Worm (Caenorhabditis elegans) whole organism, young adult: ENCODE measurements around the gene chd-3.

Source experiments
- B0019.2 ChIP-seq: fragments of 200-800 bp; sonication (Bioruptor generic); conservative IDR thresholded peaks from 2 replicates; pipeline ENCODE4 v1.3.6; 2022; ENCODE audit warnings: missing genetic modification reagents, missing genetic modification characterization, missing compliant biosample characterization
- B0261.1 ChIP-seq: sonication (generic microtip); optimal IDR thresholded peaks from 2 replicates; lab custom pipeline; 2016; ENCODE audit warnings: mild to moderate bottlenecking, missing genetic modification characterization, moderate library complexity, missing compliant biosample characterization
- C17E4.6 ChIP-seq: fragments of 200-800 bp; sonication (Bioruptor generic); IDR thresholded peaks from 2 replicates; pipeline ENCODE4 v1.3.6; 2022; ENCODE audit warnings: missing genetic modification reagents, missing genetic modification characterization, missing compliant biosample characterization
- F22D6.2 ChIP-seq: sonication (generic microtip); optimal IDR thresholded peaks from 2 replicates; lab custom pipeline; 2016; ENCODE audit warnings: mild to moderate bottlenecking, missing genetic modification characterization, missing compliant biosample characterization
- F49E8.2 ChIP-seq: sonication (generic microtip); optimal IDR thresholded peaks from 3 replicates; lab custom pipeline; 2017; ENCODE audit warnings: missing genetic modification characterization, mild to moderate bottlenecking, missing compliant biosample characterization, antibody characterized with exemption, moderate library complexity; ENCODE audit not compliant: insufficient read depth
- F52B5.7 ChIP-seq: sonication (generic microtip); optimal IDR thresholded peaks from 2 replicates; lab custom pipeline; 2016; ENCODE audit warnings: mild to moderate bottlenecking, missing genetic modification characterization, missing compliant biosample characterization
- F57C9.4 ChIP-seq: sonication (generic microtip); optimal IDR thresholded peaks from 2 replicates; lab custom pipeline; 2017; ENCODE audit warnings: mild to moderate bottlenecking, missing genetic modification characterization, missing compliant biosample characterization
- K11D2.4 ChIP-seq: fragments of 200-800 bp; sonication (Bioruptor generic); IDR thresholded peaks from 2 replicates; pipeline ENCODE4 v1.3.6; 2022; ENCODE audit warnings: missing genetic modification reagents, missing genetic modification characterization, missing compliant biosample characterization
- Y53F4B.3 ChIP-seq: fragments of 200-800 bp; sonication (Bioruptor generic); IDR thresholded peaks from 2 replicates; pipeline ENCODE4 v1.3.6; 2022; ENCODE audit warnings: missing genetic modification reagents, missing genetic modification characterization, missing compliant biosample characterization
- Y53G8AR.9 ChIP-seq: fragments of 200-800 bp; sonication (Bioruptor generic); conservative IDR thresholded peaks from 2 replicates; pipeline ENCODE4 v1.3.6; 2022; ENCODE audit warnings: missing genetic modification reagents, missing genetic modification characterization, missing compliant biosample characterization
- Y56A3A.18 ChIP-seq: fragments of 200-800 bp; sonication (Bioruptor generic); IDR thresholded peaks from 2 replicates; pipeline ENCODE4 v1.3.6; 2022; ENCODE audit warnings: missing genetic modification reagents, missing genetic modification characterization, missing compliant biosample characterization
- Y95B8A.8 ChIP-seq: fragments of 200-800 bp; sonication (Bioruptor generic); IDR thresholded peaks from 2 replicates; pipeline ENCODE4 v1.3.6; 2022; ENCODE audit warnings: missing genetic modification reagents, missing genetic modification characterization, missing compliant biosample characterization
- atf-7 ChIP-seq: sonication (generic microtip); optimal IDR thresholded peaks from 2 replicates; lab custom pipeline; 2017; ENCODE audit warnings: mild to moderate bottlenecking, missing genetic modification characterization, missing compliant biosample characterization
- athp-1 ChIP-seq: sonication (generic microtip); optimal IDR thresholded peaks from 2 replicates; lab custom pipeline; 2017; ENCODE audit warnings: mild to moderate bottlenecking, missing genetic modification characterization, missing compliant biosample characterization
- attf-3 ChIP-seq: fragments of 200-800 bp; sonication (Bioruptor generic); conservative IDR thresholded peaks from 2 replicates; pipeline ENCODE4 v1.3.6; 2022; ENCODE audit warnings: missing genetic modification reagents, missing genetic modification characterization, missing compliant biosample characterization
- bed-2 ChIP-seq: fragments of 200-800 bp; sonication (Bioruptor generic); IDR thresholded peaks from 2 replicates; pipeline ENCODE4 v1.3.6; 2022; ENCODE audit warnings: missing genetic modification reagents, missing genetic modification characterization, missing compliant biosample characterization
- ccch-3 ChIP-seq: fragments of 200-800 bp; sonication (Bioruptor generic); optimal IDR thresholded peaks from 2 replicates; lab custom pipeline; 2018; ENCODE audit warnings: mild to moderate bottlenecking, missing genetic modification characterization, missing compliant biosample characterization
- ceh-91 ChIP-seq: fragments of 200-800 bp; sonication (Bioruptor generic); IDR thresholded peaks from 2 replicates; pipeline ENCODE4 v1.3.6; 2022; ENCODE audit warnings: missing genetic modification reagents, missing genetic modification characterization, missing compliant biosample characterization
- chd-7 ChIP-seq: sonication (generic microtip); optimal IDR thresholded peaks from 2 replicates; lab custom pipeline; 2016; ENCODE audit warnings: mild to moderate bottlenecking, missing genetic modification characterization, moderate library complexity, missing compliant biosample characterization
- dpff-1 ChIP-seq: sonication (generic microtip); optimal IDR thresholded peaks from 2 replicates; lab custom pipeline; 2017; ENCODE audit warnings: mild to moderate bottlenecking, missing genetic modification characterization, missing compliant biosample characterization
- dpl-1 ChIP-seq: fragments of 150-350 bp; optimal IDR thresholded peaks from 2 replicates; lab custom pipeline; 2014; ENCODE audit warnings: missing biosample characterization, missing genetic modification reagents, missing genetic modification characterization
- egl-44 ChIP-seq: fragments of 200-800 bp; sonication (Bioruptor generic); IDR thresholded peaks from 2 replicates; pipeline ENCODE4 v1.3.6; 2022; ENCODE audit warnings: missing genetic modification reagents, missing genetic modification characterization, missing compliant biosample characterization
- egrh-3 ChIP-seq: fragments of 200-800 bp; sonication (Bioruptor generic); IDR thresholded peaks from 2 replicates; pipeline ENCODE4 v1.3.6; 2022; ENCODE audit warnings: missing genetic modification reagents, missing genetic modification characterization, missing compliant biosample characterization
- ekl-4 ChIP-seq: fragments of 200-800 bp; sonication (Bioruptor generic); IDR thresholded peaks from 2 replicates; pipeline ENCODE4 v1.3.6; 2022; ENCODE audit warnings: missing genetic modification reagents, missing genetic modification characterization, missing compliant biosample characterization
- hlh-26 ChIP-seq: fragments of 200-800 bp; sonication (Bioruptor generic); conservative IDR thresholded peaks from 2 replicates; pipeline ENCODE4 v1.3.6; 2022; ENCODE audit warnings: missing genetic modification reagents, missing genetic modification characterization, missing compliant biosample characterization
- mcd-1 ChIP-seq: fragments of 200-800 bp; sonication (Bioruptor generic); IDR thresholded peaks from 2 replicates; pipeline ENCODE4 v1.3.6; 2022; ENCODE audit warnings: missing genetic modification reagents, missing genetic modification characterization, missing compliant biosample characterization
- mel-28 ChIP-seq: sonication (generic microtip); optimal IDR thresholded peaks from 2 replicates; lab custom pipeline; 2016; ENCODE audit warnings: borderline replicate concordance, mild to moderate bottlenecking, missing genetic modification characterization, missing compliant biosample characterization
- mes-4 ChIP-seq: sonication (generic microtip); optimal IDR thresholded peaks from 2 replicates; lab custom pipeline; 2016; ENCODE audit warnings: missing genotype, missing genetic modification characterization, missing compliant biosample characterization
- mxl-1 ChIP-seq: sonication (generic microtip); optimal IDR thresholded peaks from 2 replicates; lab custom pipeline; 2016; ENCODE audit warnings: missing genetic modification characterization, missing compliant biosample characterization
- nfya-1 ChIP-seq: sonication (generic microtip); optimal IDR thresholded peaks from 2 replicates; lab custom pipeline; 2017; ENCODE audit warnings: antibody characterized with exemption, missing compliant biosample characterization, missing genetic modification characterization, borderline replicate concordance; ENCODE audit not compliant: insufficient read depth
- nhr-179 ChIP-seq: sonication (generic microtip); optimal IDR thresholded peaks from 2 replicates; lab custom pipeline; 2016; ENCODE audit warnings: mild to moderate bottlenecking, missing genetic modification characterization, missing compliant biosample characterization
- nhr-27 ChIP-seq: fragments of 200-800 bp; sonication (Bioruptor generic); optimal IDR thresholded peaks from 2 replicates; lab custom pipeline; 2018; ENCODE audit warnings: mild to moderate bottlenecking, missing genetic modification characterization, moderate library complexity, missing compliant biosample characterization
- nhr-80 ChIP-seq: sonication (generic microtip); optimal IDR thresholded peaks from 2 replicates; lab custom pipeline; 2016; ENCODE audit warnings: missing genetic modification characterization, missing compliant biosample characterization
- pbrm-1 ChIP-seq: fragments of 200-800 bp; sonication (Bioruptor generic); IDR thresholded peaks from 2 replicates; pipeline ENCODE4 v1.3.6; 2022; ENCODE audit warnings: missing genetic modification reagents, missing genetic modification characterization, missing compliant biosample characterization
- repo-1 ChIP-seq: sonication (generic microtip); optimal IDR thresholded peaks from 2 replicates; lab custom pipeline; 2017; ENCODE audit warnings: mild to moderate bottlenecking, missing genetic modification characterization, missing compliant biosample characterization
- rpc-1 ChIP-seq, 2 experiments: fragments of 150-350 bp in 1 of 2; sonication (generic microtip) in 1 of 2; optimal IDR thresholded peaks; 2 replicates each; lab custom pipeline; 2014 to 2018; ENCODE audit warnings: missing biosample characterization in 1 of 2, missing genetic modification characterization in 1 of 2, missing genetic modification reagents in 1 of 2, missing genotype in 1 of 2
- sdz-38 ChIP-seq: sonication (generic microtip); optimal IDR thresholded peaks from 2 replicates; lab custom pipeline; 2016; ENCODE audit warnings: missing genotype, missing genetic modification characterization, missing compliant biosample characterization
- snpc-4 ChIP-seq, 5 experiments: fragments of 150-350 bp in 1 of 5; sonication (generic microtip) in 4 of 5; optimal IDR thresholded peaks; 2 replicates each; lab custom pipeline; 2014 to 2018; ENCODE audit warnings: missing genetic modification characterization in 5 of 5, missing biosample characterization in 3 of 5, antibody characterized with exemption in 2 of 5, mild to moderate bottlenecking in 2 of 5, missing compliant biosample characterization in 2 of 5, missing genotype in 2 of 5, moderate library complexity in 2 of 5, missing genetic modification reagents in 1 of 5
- tbp1 ChIP-seq: fragments of 200-800 bp; sonication (Bioruptor generic); optimal IDR thresholded peaks from 2 replicates; lab custom pipeline; 2018; ENCODE audit warnings: mild to moderate bottlenecking, missing genetic modification characterization, missing compliant biosample characterization
- tlf-1 ChIP-seq: fragments of 200-800 bp; sonication (Bioruptor generic); optimal IDR thresholded peaks from 2 replicates; lab custom pipeline; 2018; ENCODE audit warnings: mild to moderate bottlenecking, missing genetic modification characterization, missing compliant biosample characterization
- unc-62 ChIP-seq: fragments of 150-350 bp; optimal IDR thresholded peaks from 2 replicates; lab custom pipeline; 2014; ENCODE audit warnings: missing biosample characterization, missing genetic modification reagents, missing genetic modification characterization
- ztf-18 ChIP-seq: sonication (generic microtip); optimal IDR thresholded peaks from 2 replicates; lab custom pipeline; 2016; ENCODE audit warnings: missing genotype, mild to moderate bottlenecking, missing genetic modification characterization, missing compliant biosample characterization
- ztf-3 ChIP-seq: fragments of 200-800 bp; sonication (Bioruptor generic); optimal IDR thresholded peaks from 2 replicates; lab custom pipeline; 2018; ENCODE audit warnings: mild to moderate bottlenecking, missing genetic modification characterization, missing compliant biosample characterization

Gene chd-3

ce11 chrX:12852575-12852974, at the start of gene chd-3:
Gene chd-3, minus strand, starts transcription at chrX:12852601.
- no peak for TF ChIP-seq repo-1 (tag; lab: Kevin White, UChicago)
- peak; percentile 41; the same call in 1 of the 2 replicates for TF ChIP-seq mcd-1
- no peak for TF ChIP-seq Y95B8A.8 (GFP tag; lab: Robert Waterston, UW)
- TF ChIP-seq, all 124 proteins: peak for 1

ce11 chrX:12899140-12899888, 46.9 kb upstream of the chd-3 start:
- TF ChIP-seq Y53G8AR.9 (GFP tag; lab: Robert Waterston, UW) (no peak), nfya-1 (tag; lab: Kevin White, UChicago) (no peak), snpc-4 (GFP tag; optimal IDR thresholded peaks at IDR 0.05; lab: Kevin White, UChicago) (no peak), snpc-4 (tag; optimal IDR thresholded peaks at IDR 0.05; lab: Kevin White, UChicago) (no peak), F52B5.7 (tag; lab: Kevin White, UChicago) (no peak), F49E8.2 (tag; lab: Kevin White, UChicago) (no peak), chd-7 (tag; lab: Kevin White, UChicago) (no peak), nhr-179 (tag; lab: Kevin White, UChicago) (no peak), mel-28 (tag; lab: Kevin White, UChicago) (no peak), nhr-27 (tag; lab: Kevin White, UChicago) (no peak), atf-7 (tag; lab: Kevin White, UChicago) (no peak), C17E4.6 (no peak), Y53F4B.3 (no peak), ztf-18 (tag; lab: Kevin White, UChicago) (no peak)

ce11 chrX:12889837-12890449, 37.5 kb upstream of the chd-3 start:
- TF ChIP-seq ccch-3 (GFP tag; lab: Kevin White, UChicago) (no peak), athp-1 (peak; percentile 33), egl-44 (peak; percentile 50; the same call in 1 of the 2 replicates), dpl-1 (no peak), mes-4 (no peak), Y53G8AR.9 (GFP tag; lab: Robert Waterston, UW) (peak; percentile 21; the same call in 1 of the 2 replicates), ekl-4 (GFP tag; lab: Robert Waterston, UW) (peak; percentile 13; the same call in 1 of the 2 replicates), unc-62 (GFP tag; lab: Kevin White, UChicago) (no peak), F52B5.7 (tag; lab: Kevin White, UChicago) (no peak), B0261.1 (tag; lab: Kevin White, UChicago) (peak; percentile 87), egrh-3 (GFP tag; lab: Robert Waterston, UW) (no peak), hlh-26 (no peak), tbp1 (GFP tag; lab: Kevin White, UChicago) (peak; percentile 96), B0019.2 (GFP tag; lab: Robert Waterston, UW) (no peak), F57C9.4 (tag; lab: Kevin White, UChicago) (no peak), rpc-1 (optimal IDR thresholded peaks at IDR 0.05; lab: Kevin White, UChicago) (peak; percentile 77), rpc-1 (tag; optimal IDR thresholded peaks at IDR 0.05; lab: Kevin White, UChicago) (peak; percentile 87), atf-7 (tag; lab: Kevin White, UChicago) (peak; percentile 9), mxl-1 (tag; lab: Kevin White, UChicago) (peak; percentile 80), K11D2.4 (GFP tag; lab: Robert Waterston, UW) (peak; percentile 49), pbrm-1 (peak; percentile 73), F22D6.2 (peak; percentile 10), attf-3 (GFP tag; lab: Robert Waterston, UW) (no peak), ztf-3 (GFP tag; lab: Kevin White, UChicago) (peak; percentile 54), sdz-38 (tag; lab: Kevin White, UChicago) (no peak), ceh-91 (no peak), nhr-80 (tag; lab: Kevin White, UChicago) (peak; percentile 47), Y56A3A.18 (GFP tag; lab: Robert Waterston, UW) (peak; percentile 90), tlf-1 (GFP tag; lab: Kevin White, UChicago) (no peak), dpff-1 (tag; lab: Kevin White, UChicago) (peak; percentile 81), bed-2 (GFP tag; lab: Robert Waterston, UW) (no peak)
